Worm (Caenorhabditis elegans) whole organism, L4 larva: ENCODE data around the gene osg-1.

Source experiments
- F37D6.2 ChIP-seq: sonication (generic microtip); optimal IDR thresholded peaks from 2 replicates; lab custom pipeline; 2016; ENCODE audit warnings: mild to moderate bottlenecking, missing genetic modification characterization, missing compliant biosample characterization
- F44E2.7 ChIP-seq: fragments of 200-800 bp; sonication (Bioruptor generic); IDR thresholded peaks from 2 replicates; pipeline ENCODE4 v2.1.2; 2022; ENCODE audit warnings: missing genetic modification characterization, missing compliant biosample characterization
- T20F7.1 ChIP-seq: fragments of 200-800 bp; sonication (Bioruptor generic); optimal IDR thresholded peaks from 2 replicates; lab custom pipeline; 2018; ENCODE audit warnings: mild to moderate bottlenecking, missing genetic modification characterization, missing compliant biosample characterization
- T26A8.4 ChIP-seq: fragments of 200-800 bp; sonication (Bioruptor generic); IDR thresholded peaks from 2 replicates; pipeline ENCODE4 v1.3.6; 2022; ENCODE audit warnings: missing genetic modification characterization, missing compliant biosample characterization
- Y105C5A.15 ChIP-seq: fragments of 200-800 bp; sonication (Bioruptor generic); IDR thresholded peaks from 2 replicates; pipeline ENCODE4 v1.3.6; 2022; ENCODE audit warnings: missing genetic modification characterization, missing compliant biosample characterization
- ZK337.2 ChIP-seq: fragments of 200-800 bp; sonication (Bioruptor generic); IDR thresholded peaks from 2 replicates; pipeline ENCODE4 v1.3.6; 2022; ENCODE audit warnings: missing genetic modification reagents, missing genetic modification characterization, missing compliant biosample characterization
- aha-1 ChIP-seq: fragments of 150-350 bp; peaks from one replicate; lab custom pipeline; 2014; ENCODE audit warnings: missing biosample characterization, missing genetic modification characterization
- daf-16 ChIP-seq, 3 experiments: sonication (generic microtip); optimal IDR thresholded peaks; 2 replicates each; lab custom pipeline; 2016 to 2017; ENCODE audit warnings: missing genetic modification characterization in 3 of 3, missing genetic modification reagents in 3 of 3, mild to moderate bottlenecking in 2 of 3, missing compliant biosample characterization in 2 of 3, missing biosample characterization in 1 of 3, moderate library complexity in 1 of 3
- daf-19 ChIP-seq: fragments of 200-800 bp; sonication (Bioruptor generic); conservative IDR thresholded peaks from 2 replicates; pipeline ENCODE4 v1.3.6; 2022; ENCODE audit warnings: missing genetic modification characterization, missing compliant biosample characterization
- dmd-6 ChIP-seq: fragments of 200-800 bp; sonication (Bioruptor generic); IDR thresholded peaks from 2 replicates; pipeline ENCODE4 v1.3.6; 2022; ENCODE audit warnings: missing genetic modification reagents, missing genetic modification characterization, missing compliant biosample characterization
- dmd-8 ChIP-seq: fragments of 200-800 bp; sonication (Bioruptor generic); IDR thresholded peaks from 2 replicates; pipeline ENCODE4 v1.3.6; 2022; ENCODE audit warnings: missing genetic modification characterization, missing compliant biosample characterization
- dpl-1 ChIP-seq: fragments of 150-350 bp; optimal IDR thresholded peaks from 2 replicates; lab custom pipeline; 2014; ENCODE audit warnings: missing biosample characterization, missing genetic modification reagents, missing genetic modification characterization
- duxl-1 ChIP-seq: sonication (generic microtip); optimal IDR thresholded peaks from 2 replicates; lab custom pipeline; 2016; ENCODE audit warnings: mild to moderate bottlenecking, missing genetic modification characterization, moderate library complexity, missing compliant biosample characterization; ENCODE audit not compliant: poor library complexity
- dve-1 ChIP-seq: sonication (generic microtip); optimal IDR thresholded peaks from 2 replicates; lab custom pipeline; 2017; ENCODE audit warnings: antibody characterized with exemption, mild to moderate bottlenecking, missing genetic modification characterization, missing compliant biosample characterization; ENCODE audit not compliant: insufficient read depth
- egl-43 ChIP-seq: fragments of 200-800 bp; sonication (Bioruptor generic); IDR thresholded peaks from 2 replicates; pipeline ENCODE4 v1.3.6; 2022; ENCODE audit warnings: missing genetic modification reagents, missing genetic modification characterization, missing compliant biosample characterization
- fos-1 ChIP-seq: fragments of 150-350 bp; optimal IDR thresholded peaks from 2 replicates; lab custom pipeline; 2014; ENCODE audit warnings: missing biosample characterization, missing genetic modification characterization
- hif-1 ChIP-seq, 2 experiments: sonication (generic microtip); optimal IDR thresholded peaks; 2 replicates each; lab custom pipeline; 2016 to 2017; ENCODE audit warnings: missing compliant biosample characterization in 2 of 2, missing genetic modification characterization in 2 of 2, missing genetic modification reagents in 2 of 2, missing genotype in 2 of 2, mild to moderate bottlenecking in 1 of 2
- hlh-11 ChIP-seq: fragments of 200-800 bp; sonication (Bioruptor generic); optimal IDR thresholded peaks from 2 replicates; lab custom pipeline; 2018; ENCODE audit warnings: mild to moderate bottlenecking, missing genetic modification characterization, missing compliant biosample characterization
- hlh-30 ChIP-seq: sonication (generic microtip); optimal IDR thresholded peaks from 2 replicates; lab custom pipeline; 2017; ENCODE audit warnings: antibody characterized with exemption, mild to moderate bottlenecking, missing genetic modification characterization, missing compliant biosample characterization; ENCODE audit not compliant: insufficient read depth
- hmg-1.1 ChIP-seq: fragments of 200-800 bp; sonication (Bioruptor generic); IDR thresholded peaks from 2 replicates; pipeline ENCODE4 v1.3.6; 2022; ENCODE audit warnings: missing genetic modification reagents, missing genetic modification characterization, missing compliant biosample characterization
- lin-13 ChIP-seq: fragments of 150-350 bp; optimal IDR thresholded peaks from 2 replicates; lab custom pipeline; 2014; ENCODE audit warnings: missing biosample characterization, missing genetic modification reagents, missing genetic modification characterization
- lin-38 ChIP-seq: fragments of 200-800 bp; sonication (Bioruptor generic); IDR thresholded peaks from 2 replicates; pipeline ENCODE4 v1.3.6; 2022; ENCODE audit warnings: missing genetic modification reagents, missing genetic modification characterization, missing compliant biosample characterization
- lsy-2 ChIP-seq, 2 experiments: fragments of 150-350 bp in 1 of 2; sonication (generic microtip) in 1 of 2; optimal IDR thresholded peaks; 2 replicates each; lab custom pipeline; 2014 to 2017; ENCODE audit warnings: missing biosample characterization in 2 of 2, missing genetic modification characterization in 2 of 2
- mdl-1 ChIP-seq, 2 experiments: fragments of 150-350 bp in 1 of 2; sonication (generic microtip) in 1 of 2; optimal IDR thresholded peaks; 2 replicates each; lab custom pipeline; 2014 to 2017; ENCODE audit warnings: missing biosample characterization in 2 of 2, missing genetic modification characterization in 2 of 2
- mep-1 ChIP-seq: fragments of 150-350 bp; sonication (generic microtip); optimal IDR thresholded peaks from 3 replicates; lab custom pipeline; 2014; ENCODE audit warnings: missing biosample characterization, missing genetic modification characterization
- mes-2 ChIP-seq: sonication (generic microtip); optimal IDR thresholded peaks from 2 replicates; lab custom pipeline; 2016; ENCODE audit warnings: missing genotype, mild to moderate bottlenecking, missing genetic modification characterization, missing compliant biosample characterization; ENCODE audit not compliant: poor library complexity, severe bottlenecking
- mxl-3 ChIP-seq: fragments of 200-800 bp; sonication (Bioruptor generic); optimal IDR thresholded peaks from 2 replicates; lab custom pipeline; 2018; ENCODE audit warnings: mild to moderate bottlenecking, missing genetic modification characterization, missing compliant biosample characterization
- nhr-11 ChIP-seq: fragments of 150-350 bp; optimal IDR thresholded peaks from 2 replicates; lab custom pipeline; 2014; ENCODE audit warnings: missing biosample characterization, missing genetic modification characterization
- nhr-28 ChIP-seq: fragments of 150-350 bp; optimal IDR thresholded peaks from 2 replicates; lab custom pipeline; 2014; ENCODE audit warnings: missing biosample characterization, missing genetic modification characterization
- nhr-6 ChIP-seq: fragments of 150-350 bp; optimal IDR thresholded peaks from 2 replicates; lab custom pipeline; 2014; ENCODE audit warnings: missing biosample characterization, missing genetic modification characterization
- pha-4 ChIP-seq, 2 experiments: fragments of 150-350 bp in 1 of 2; fragments of 200-800 bp in 1 of 2; sonication (Bioruptor generic) in 1 of 2; IDR thresholded peaks in 1 of 2; optimal IDR thresholded peaks in 1 of 2; 2 replicates each; pipeline versions ENCODE4 v1.3.6 to Lab custom; 2014 to 2022; ENCODE audit warnings: missing genetic modification characterization in 2 of 2, missing genetic modification reagents in 2 of 2, missing biosample characterization in 1 of 2, missing compliant biosample characterization in 1 of 2
- pqm-1 ChIP-seq: sonication (generic microtip); optimal IDR thresholded peaks from 2 replicates; lab custom pipeline; 2017; ENCODE audit warnings: missing biosample characterization, missing genetic modification characterization
- rbr-2 ChIP-seq: sonication (generic microtip); optimal IDR thresholded peaks from 2 replicates; lab custom pipeline; 2016; ENCODE audit warnings: missing genotype, missing genetic modification characterization, missing compliant biosample characterization
- set-16 ChIP-seq: fragments of 200-800 bp; sonication (Bioruptor generic); IDR thresholded peaks from 2 replicates; pipeline ENCODE4 v1.3.6; 2022; ENCODE audit warnings: missing genetic modification reagents, missing genetic modification characterization, missing compliant biosample characterization
- spr-3 ChIP-seq: fragments of 200-800 bp; sonication (Bioruptor generic); optimal IDR thresholded peaks from 2 replicates; lab custom pipeline; 2018; ENCODE audit warnings: mild to moderate bottlenecking, missing genetic modification characterization, missing compliant biosample characterization
- tag-97 ChIP-seq: fragments of 200-800 bp; sonication (Bioruptor generic); IDR thresholded peaks from 2 replicates; pipeline ENCODE4 v1.3.6; 2022; ENCODE audit warnings: missing genetic modification characterization, missing compliant biosample characterization
- tra-1 ChIP-seq: fragments of 200-800 bp; sonication (Bioruptor generic); IDR thresholded peaks from 2 replicates; pipeline ENCODE4 v1.3.6; 2022; ENCODE audit warnings: missing genetic modification reagents, missing genetic modification characterization, missing compliant biosample characterization
- unc-62 ChIP-seq, 3 experiments: fragments of 150-350 bp in 1 of 3; sonication (generic microtip); optimal IDR thresholded peaks in 2 of 3; peaks in 1 of 3; 1 replicate in 1 of 3; 2 replicates in 2 of 3; lab custom pipeline; 2014 to 2017; ENCODE audit warnings: missing biosample characterization in 3 of 3, missing genetic modification characterization in 3 of 3, missing genetic modification reagents in 3 of 3, missing genotype in 1 of 3
- vab-7 ChIP-seq: fragments of 200-800 bp; sonication (Bioruptor generic); IDR thresholded peaks from 2 replicates; pipeline ENCODE4 v1.3.6; 2022; ENCODE audit warnings: missing genetic modification reagents, missing genetic modification characterization, missing compliant biosample characterization
- zfp-3 ChIP-seq: fragments of 200-800 bp; sonication (Bioruptor generic); conservative IDR thresholded peaks from 2 replicates; pipeline ENCODE4 v1.3.6; 2022; ENCODE audit warnings: missing genetic modification reagents, missing genetic modification characterization, missing compliant biosample characterization

The osg-1 gene

DNA sequence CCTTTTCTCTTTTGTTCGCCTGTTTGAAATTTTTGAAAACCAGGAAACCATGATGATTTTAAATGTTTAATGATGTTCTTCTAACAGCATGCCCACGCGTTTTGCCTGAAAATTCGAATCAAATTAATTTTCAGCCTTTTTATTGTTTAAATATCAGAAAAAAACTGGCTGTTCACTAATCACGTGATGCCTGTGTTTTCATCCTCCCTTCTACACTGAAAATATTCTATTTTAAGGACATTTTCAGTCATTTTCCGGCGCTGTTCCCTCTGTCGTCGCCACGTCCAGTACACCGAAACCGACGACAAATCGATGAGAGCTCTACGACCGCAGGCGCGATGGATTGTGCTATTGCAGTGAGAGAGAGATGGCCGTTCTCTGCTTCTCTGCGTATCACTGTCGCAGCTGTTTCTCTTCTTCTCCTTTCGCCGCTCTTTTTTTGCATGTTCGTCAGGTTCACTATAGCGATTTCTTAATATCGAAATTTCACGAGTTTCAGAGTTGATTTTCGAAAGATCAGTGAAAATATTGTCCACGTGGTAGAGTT, 37.5 kb upstream of the osg-1 start, which contains the start of gene F48E8.8:
F48E8.8 (minus strand) TSS at position 51 of the 547 bp plus-strand sequence.
- TF ChIP-seq fos-1, result no peak
- no peak for TF ChIP-seq spr-3 (GFP tag; lab: Kevin White, UChicago)
- TF ChIP-seq lsy-2 (tag; optimal IDR thresholded peaks at IDR 0.05; lab: Kevin White, UChicago), result peak in 1 of 2 experiments; percentile 77
- TF ChIP-seq F37D6.2, result no peak
- no peak for TF ChIP-seq tra-1
- peak; percentile 34 for TF ChIP-seq mep-1 (tag; lab: Kevin White, UChicago)
- 0 out of 2 replicates have a peak, but pooled peaks have one; percentile 12 for TF ChIP-seq vab-7 (GFP tag; lab: Robert Waterston, UW)
- peak; percentile 73 for TF ChIP-seq mes-2 (tag; lab: Kevin White, UChicago)
- TF ChIP-seq hlh-30 (tag; lab: Kevin White, UChicago), result peak; percentile 77
- peak; percentile 51 for TF ChIP-seq dmd-6 (GFP tag; lab: Robert Waterston, UW)
- peak; percentile 12 for TF ChIP-seq nhr-11 (tag; lab: Kevin White, UChicago)
- TF ChIP-seq dpl-1 (GFP tag; lab: Kevin White, UChicago), result peak; percentile 54
- peak in 1 of 2 experiments; percentile 46 for TF ChIP-seq hif-1 (tag; optimal IDR thresholded peaks at IDR 0.05; lab: Kevin White, UChicago)
- peak; percentile 73 for TF ChIP-seq lin-38 (GFP tag; lab: Robert Waterston, UW)
- peak; percentile 25 for TF ChIP-seq lin-13 (GFP tag; lab: Kevin White, UChicago)
- peak; percentile 9 for TF ChIP-seq mxl-3 (GFP tag; lab: Kevin White, UChicago)
- TF ChIP-seq daf-19, result no peak
- no peak for TF ChIP-seq Y105C5A.15
- peak; percentile 58 for TF ChIP-seq rbr-2 (tag; lab: Kevin White, UChicago)
- TF ChIP-seq daf-16 (GFP tag; optimal IDR thresholded peaks at IDR 0.05; lab: Kevin White, UChicago), result peak in 1 of 2 experiments; percentile 21
- TF ChIP-seq daf-16 (tag; optimal IDR thresholded peaks at IDR 0.05; lab: Kevin White, UChicago), result peak; percentile 12
- peak; percentile 45 for TF ChIP-seq nhr-28 (tag; lab: Kevin White, UChicago)
- TF ChIP-seq nhr-6 (tag; lab: Kevin White, UChicago), result peak; percentile 21
- no peak for TF ChIP-seq F44E2.7 (GFP tag; lab: Robert Waterston, UW)
- TF ChIP-seq T20F7.1 (GFP tag; lab: Kevin White, UChicago), result no peak
- TF ChIP-seq egl-43, result no peak
- TF ChIP-seq zfp-3, result no peak
- no peak for TF ChIP-seq pqm-1
- TF ChIP-seq mdl-1 (tag; optimal IDR thresholded peaks at IDR 0.05; lab: Kevin White, UChicago), result peak in 1 of 2 experiments; percentile 36
- peak; percentile 68 for TF ChIP-seq dve-1 (tag; lab: Kevin White, UChicago)
- no peak for TF ChIP-seq T26A8.4
- peak; percentile 44; the same call in 1 of the 2 replicates for TF ChIP-seq set-16 (GFP tag; lab: Robert Waterston, UW)
- TF ChIP-seq ZK337.2 (GFP tag; lab: Robert Waterston, UW), result no peak
- peak; percentile 95 for TF ChIP-seq aha-1 (tag; lab: Kevin White, UChicago)
- TF ChIP-seq pha-4 (GFP tag; IDR thresholded peaks at IDR 0.05; lab: Robert Waterston, UW), result no peak
- TF ChIP-seq pha-4 (tag; optimal IDR thresholded peaks at IDR 0.05; lab: Kevin White, UChicago), result no peak
- no peak for TF ChIP-seq duxl-1 (tag; lab: Kevin White, UChicago)
- TF ChIP-seq hmg-1.1 (GFP tag; lab: Robert Waterston, UW), result peak; percentile 80
- peak; percentile 93 for TF ChIP-seq hlh-11 (tag; lab: Kevin White, UChicago)
- TF ChIP-seq tag-97 (GFP tag; lab: Robert Waterston, UW), result no peak
- TF ChIP-seq unc-62 (GFP tag; optimal IDR thresholded peaks at IDR 0.05 in 1 of 2; lab: Kevin White, UChicago), result peak in 1 of 2 experiments; percentile 89
- TF ChIP-seq unc-62 (tag; optimal IDR thresholded peaks at IDR 0.05; lab: Kevin White, UChicago), result no peak
- no peak for TF ChIP-seq dmd-8 (GFP tag; lab: Robert Waterston, UW)
- TF ChIP-seq, all 104 proteins: peak for 23
